Worm (Caenorhabditis elegans): ENCODE results near the gene col-187.

- TF ChIP-seq nhr-12 (tag; optimal IDR thresholded peaks at IDR 0.05) (no peak), sem-2 (GFP tag; optimal IDR thresholded peaks at IDR 0.05) (no peak), nhr-76 (tag; optimal IDR thresholded peaks at IDR 0.05) (no peak), nhr-237 (tag; optimal IDR thresholded peaks at IDR 0.05) (no peak), nhr-28 (tag; optimal IDR thresholded peaks at IDR 0.05) (no peak), elt-1 (tag; optimal IDR thresholded peaks at IDR 0.05; ENCODE audit: borderline replicate concordance, insufficient read depth) (no peak)
These were observed 48.1 kb upstream of the col-187 start for ce11 chrX:16024558-16024957.
